Worm (Caenorhabditis elegans): ENCODE results near the gene Y73F8A.1159.

DNA sequence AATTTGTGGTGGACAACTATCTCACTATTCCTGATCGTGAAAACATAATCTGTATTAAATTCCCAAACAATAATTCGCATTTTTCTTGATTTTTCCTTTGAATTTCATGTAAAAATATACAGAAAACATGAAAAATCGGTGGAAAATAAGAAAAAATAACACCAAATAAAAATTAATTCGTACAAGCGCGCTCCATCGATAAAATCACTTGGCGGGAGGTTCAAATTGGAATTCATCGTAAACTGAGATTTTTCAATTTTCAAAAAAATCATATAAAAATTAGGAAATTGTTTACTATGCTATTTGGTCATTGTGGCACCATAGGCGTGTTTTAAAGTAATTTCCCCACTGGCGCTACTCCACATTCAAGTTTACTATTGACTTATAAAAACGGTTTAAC, 8.3 kb downstream of the Y73F8A.1159 start:
- no peak for TF ChIP-seq hnd-1 (tag; optimal IDR thresholded peaks at IDR 0.05)
- TF ChIP-seq flt-1 (GFP tag; IDR thresholded peaks at IDR 0.05): no peak
- TF ChIP-seq ama-1 (optimal IDR thresholded peaks at IDR 0.05): no peak
- no peak for TF ChIP-seq ceh-13 (GFP tag; optimal IDR thresholded peaks at IDR 0.05)
- no peak for TF ChIP-seq ceh-36 (tag; optimal IDR thresholded peaks at IDR 0.05)
- TF ChIP-seq sea-1 (GFP tag; conservative IDR thresholded peaks at IDR 0.05): no peak
- no peak for TF ChIP-seq tbx-11 (GFP tag; IDR thresholded peaks at IDR 0.05)
- no peak for TF ChIP-seq hmg-4 (GFP tag; optimal IDR thresholded peaks at IDR 0.05)
- no peak for TF ChIP-seq scrt-1 (GFP tag; IDR thresholded peaks at IDR 0.05)
- TF ChIP-seq tbx-37 (GFP tag; conservative IDR thresholded peaks at IDR 0.05): no peak
- TF ChIP-seq ets-7 (tag; optimal IDR thresholded peaks at IDR 0.05): no peak
- no peak for TF ChIP-seq F13C5.2 (tag; optimal IDR thresholded peaks at IDR 0.05)
- no peak for TF ChIP-seq aly-1 (tag; optimal IDR thresholded peaks at IDR 0.05)
- no peak for TF ChIP-seq pes-1 (GFP tag; IDR thresholded peaks at IDR 0.05)
